Worm (Caenorhabditis elegans): ENCODE measurements around the gene pqn-10.

DNA sequence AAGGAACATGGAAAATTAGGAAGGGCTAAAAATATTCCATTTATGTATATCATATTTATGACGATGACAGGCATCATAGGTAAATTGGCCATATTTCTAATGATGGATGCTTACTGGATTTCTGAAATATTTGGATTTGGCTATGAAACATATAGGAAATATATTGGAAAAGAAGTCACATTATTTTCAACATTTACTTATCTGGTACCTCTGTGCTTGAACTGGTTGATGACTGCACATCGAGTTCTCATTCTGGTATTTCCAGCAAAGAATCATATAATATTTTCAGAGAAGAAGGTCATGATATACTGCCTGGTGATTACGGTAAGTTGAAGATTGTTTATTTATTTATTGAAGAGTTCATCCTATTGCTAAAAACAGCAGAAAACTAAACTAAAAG is 4.6 kb downstream of the pqn-10 start, which contains the start of gene srxa-5:
- TF ChIP-seq him-1 (tag; optimal IDR thresholded peaks at IDR 0.05) (no peak), dao-5 (tag; optimal IDR thresholded peaks at IDR 0.05) (no peak), W03F9.2 (tag; optimal IDR thresholded peaks at IDR 0.05) (no peak)

Data from whole organism, L4/young adult.